Fruit fly (Drosophila melanogaster) S2 (cell line): Measurements from ENCODE around the gene CG4438.

ENCODE experiments used
- CG8478 ChIP-seq: fragments of >200 bp; optimal IDR thresholded peaks from 2 replicates; lab custom pipeline; 2018
- CTCF ChIP-seq, 2 experiments: fragments of >200 bp; optimal IDR thresholded peaks; 2 replicates each; lab custom pipeline; 2018

CG4438 gene

dm6 chr2L:9397888-9398287, at the start of gene CG4438:
Gene CG4438 (minus strand): TSS chr2L:9397988.
- no peak for TF ChIP-seq CTCF (optimal IDR thresholded peaks at IDR 0.05; lab: Kevin White, UChicago)
- TF ChIP-seq CG8478 (lab: Kevin White, UChicago), result no peak

- TF ChIP-seq CG8478 (lab: Kevin White, UChicago), result no peak
- TF ChIP-seq CTCF (optimal IDR thresholded peaks at IDR 0.05; lab: Kevin White, UChicago), result no peak
Measured at dm6 chr2L:9446398-9446945, 48.7 kb upstream of the CG4438 start.

- no peak for TF ChIP-seq CTCF (optimal IDR thresholded peaks at IDR 0.05; lab: Kevin White, UChicago)
- no peak for TF ChIP-seq CG8478 (lab: Kevin White, UChicago)
Measured at dm6 chr2L:9445753-9446152, 48.0 kb upstream of the CG4438 start.

- no peak for TF ChIP-seq CG8478 (lab: Kevin White, UChicago)
- TF ChIP-seq CTCF (optimal IDR thresholded peaks at IDR 0.05; lab: Kevin White, UChicago), result no peak
Measured at dm6 chr2L:9442795-9443287, 45.1 kb upstream of the CG4438 start.

- TF ChIP-seq CG8478 (lab: Kevin White, UChicago) (no peak), CTCF (optimal IDR thresholded peaks at IDR 0.05; lab: Kevin White, UChicago) (no peak)
Measured at dm6 chr2L:9440640-9441039, 42.9 kb upstream of the CG4438 start, which contains the start of gene CG33723. Gene CG33723 (minus strand): TSS chr2L:9440740.

dm6 chr2L:9438227-9438626, 40.4 kb upstream of the CG4438 start:
- TF ChIP-seq CG8478 (lab: Kevin White, UChicago) (no peak), CTCF (optimal IDR thresholded peaks at IDR 0.05; lab: Kevin White, UChicago) (no peak)

dm6 chr2L:9437216-9437715, 39.5 kb upstream of the CG4438 start, which contains the start of gene numb:
Gene numb (plus strand): TSS chr2L:9437469.
- TF ChIP-seq CTCF (optimal IDR thresholded peaks at IDR 0.05; lab: Kevin White, UChicago) (no peak), CG8478 (lab: Kevin White, UChicago) (no peak)

dm6 chr2L:9436504-9436903, 38.7 kb upstream of the CG4438 start, which contains the start of gene RpS28-like:
Gene RpS28-like (plus strand): TSS chr2L:9436804.
- TF ChIP-seq CTCF (optimal IDR thresholded peaks at IDR 0.05; lab: Kevin White, UChicago), result no peak
- TF ChIP-seq CG8478 (lab: Kevin White, UChicago), result no peak

dm6 chr2L:9435099-9435498, 37.3 kb upstream of the CG4438 start, which contains the start of gene CG3769:
Gene CG3769 (plus strand): TSS chr2L:9435399.
- TF ChIP-seq CG8478 (lab: Kevin White, UChicago) (no peak), CTCF (optimal IDR thresholded peaks at IDR 0.05; lab: Kevin White, UChicago) (no peak)

dm6 chr2L:9430992-9431602, 33.3 kb upstream of the CG4438 start, which contains the start of the genes FucTB and scat:
Gene FucTB (minus strand): TSS chr2L:9431052.
Gene scat (plus strand): TSS chr2L:9431405.
- TF ChIP-seq CG8478 (lab: Kevin White, UChicago) (no peak), CTCF (optimal IDR thresholded peaks at IDR 0.05; lab: Kevin White, UChicago) (no peak)

dm6 chr2L:9427570-9427969, 29.8 kb upstream of the CG4438 start, which contains the start of gene CG42847:
Gene CG42847 (plus strand): TSS chr2L:9427870.
- TF ChIP-seq CTCF (optimal IDR thresholded peaks at IDR 0.05; lab: Kevin White, UChicago) (no peak), CG8478 (lab: Kevin White, UChicago) (no peak)

dm6 chr2L:9426534-9426933, 28.7 kb upstream of the CG4438 start, which contains the start of gene Fbp2:
Gene Fbp2 (plus strand): TSS chr2L:9426784.
- TF ChIP-seq CTCF (optimal IDR thresholded peaks at IDR 0.05; lab: Kevin White, UChicago), result no peak
- no peak for TF ChIP-seq CG8478 (lab: Kevin White, UChicago)

- no peak for TF ChIP-seq CTCF (optimal IDR thresholded peaks at IDR 0.05; lab: Kevin White, UChicago)
- TF ChIP-seq CG8478 (lab: Kevin White, UChicago), result no peak
Measured at dm6 chr2L:9424193-9424592, 26.4 kb upstream of the CG4438 start.

- TF ChIP-seq CG8478 (lab: Kevin White, UChicago), result no peak
- TF ChIP-seq CTCF (optimal IDR thresholded peaks at IDR 0.05; lab: Kevin White, UChicago), result no peak
Measured at dm6 chr2L:9421312-9421711, 23.5 kb upstream of the CG4438 start.

dm6 chr2L:9420660-9421059, 22.9 kb upstream of the CG4438 start:
- TF ChIP-seq CTCF (optimal IDR thresholded peaks at IDR 0.05; lab: Kevin White, UChicago), result no peak
- no peak for TF ChIP-seq CG8478 (lab: Kevin White, UChicago)
